Worm (Caenorhabditis elegans): ENCODE results near the gene ZK1240.9.

Gene ZK1240.9

DNA sequence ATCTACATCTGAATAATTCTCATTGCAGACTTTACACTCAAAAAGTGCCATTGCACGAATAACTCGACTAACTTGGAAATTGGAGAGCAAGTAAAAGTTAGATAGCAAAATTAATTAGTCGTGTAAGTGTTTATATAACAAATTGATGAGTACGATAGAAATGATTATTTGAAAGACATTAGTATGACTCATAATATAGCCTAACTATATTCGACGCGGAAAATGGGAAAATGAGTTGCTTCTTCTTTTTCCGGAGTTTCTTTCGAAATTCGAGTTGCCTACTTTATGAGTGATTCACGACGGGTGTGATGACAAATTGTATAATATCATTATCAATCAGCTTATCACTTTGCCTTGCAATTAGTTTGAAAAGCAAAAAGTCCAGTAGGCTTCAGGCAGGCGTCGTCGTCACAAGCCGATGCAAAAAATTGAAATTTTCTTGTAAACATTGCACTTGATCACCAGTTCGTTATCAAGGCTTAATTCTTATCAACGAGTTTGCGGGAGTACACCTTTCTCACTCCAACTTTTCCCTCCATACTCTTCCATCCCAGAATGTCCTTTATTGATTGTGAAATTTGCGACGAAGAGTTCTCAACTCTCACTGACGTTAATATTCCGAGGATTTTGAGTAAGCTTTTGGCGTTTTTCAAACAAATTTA, 5.0 kb downstream of the ZK1240.9 start, which contains the start of the genes ZK1240.6 and ZK1240.2:
ZK1240.6 (minus strand) TSS at position 51 of the 662 bp plus-strand sequence.
ZK1240.2 (plus strand) TSS at position 520 of the 662 bp plus-strand sequence.
- TF ChIP-seq unc-86 (tag; optimal IDR thresholded peaks at IDR 0.05) (no peak), ama-1 (optimal IDR thresholded peaks at IDR 0.05) (no peak), ceh-22 (tag; optimal IDR thresholded peaks at IDR 0.05) (no peak), sox-2 (GFP tag; IDR thresholded peaks at IDR 0.05) (no peak), K09A11.1 (tag; optimal IDR thresholded peaks at IDR 0.05; ENCODE audit: insufficient read depth) (no peak), ttx-3 (tag; optimal IDR thresholded peaks at IDR 0.05) (no peak)

DNA sequence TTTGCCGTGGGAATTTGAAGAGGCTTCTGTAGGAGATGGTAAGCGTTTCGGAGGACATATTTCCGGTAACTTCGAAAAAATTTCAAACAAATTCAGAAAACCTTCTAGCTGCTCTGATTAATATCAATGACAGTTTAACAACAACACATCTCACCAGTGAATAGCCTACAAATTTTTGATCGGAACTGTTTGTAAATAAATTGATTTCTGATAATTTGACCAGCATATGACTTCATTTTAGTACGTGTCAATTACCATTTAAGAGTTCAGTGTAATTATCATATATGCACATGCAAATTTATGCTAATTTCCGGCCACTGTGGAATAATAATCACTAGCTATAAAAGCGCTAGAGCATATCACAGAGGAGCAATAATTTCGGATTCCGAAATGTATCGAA, 7.0 kb downstream of the ZK1240.9 start, which contains the start of gene ZK1240.11:
ZK1240.11 (plus strand) TSS at position 301 of the 400 bp plus-strand sequence.
- TF ChIP-seq syd-9 (tag; optimal IDR thresholded peaks at IDR 0.05) (no peak), fkh-10 (GFP tag; optimal IDR thresholded peaks at IDR 0.05) (no peak), ceh-18 (tag; optimal IDR thresholded peaks at IDR 0.05) (no peak), nfya-1 (tag; optimal IDR thresholded peaks at IDR 0.05) (no peak), ceh-19 (GFP tag; optimal IDR thresholded peaks at IDR 0.05) (no peak), ztf-16 (tag; optimal IDR thresholded peaks at IDR 0.05) (no peak), pha-2 (tag; optimal IDR thresholded peaks at IDR 0.05) (no peak), T23F11.4 (GFP tag; optimal IDR thresholded peaks at IDR 0.05) (no peak), elt-4 (tag; optimal IDR thresholded peaks at IDR 0.05) (no peak), ttx-3 (tag; optimal IDR thresholded peaks at IDR 0.05) (no peak), pros-1 (tag; optimal IDR thresholded peaks at IDR 0.05) (no peak), odd-2 (tag; optimal IDR thresholded peaks at IDR 0.05) (no peak), eyg-1 (tag; optimal IDR thresholded peaks at IDR 0.05) (no peak), dve-1 (tag; optimal IDR thresholded peaks at IDR 0.05) (no peak), ceh-45 (GFP tag; IDR thresholded peaks at IDR 0.05) (no peak), F13H6.1 (tag; optimal IDR thresholded peaks at IDR 0.05) (no peak)

DNA sequence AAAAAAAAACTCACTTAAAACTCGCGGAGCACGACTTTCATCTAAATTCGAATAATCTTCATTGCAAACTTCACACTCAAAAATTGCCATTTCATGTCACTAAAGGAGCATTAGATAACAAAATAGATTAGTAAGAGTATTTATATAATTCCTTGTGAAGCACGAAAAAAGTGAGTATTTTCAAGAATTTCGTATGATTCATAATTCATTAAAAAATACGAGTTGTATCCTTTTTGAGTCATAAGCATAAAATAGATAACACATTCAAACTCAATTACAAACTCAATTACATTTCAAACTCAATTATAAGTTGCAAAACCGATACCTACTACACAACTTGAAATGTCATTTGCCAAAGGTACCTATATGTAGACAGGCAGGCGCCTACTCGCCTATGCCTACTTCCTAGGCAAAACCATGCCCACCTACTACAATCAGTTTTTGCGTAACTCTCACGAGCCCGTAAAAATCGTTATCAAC, 11.0 kb downstream of the ZK1240.9 start, which contains the start of the genes ZK1240.8 and ZK1240.1:
ZK1240.8 (minus strand) TSS at position 101 of the 480 bp plus-strand sequence.
ZK1240.1 (plus strand) TSS at position 430 of the 480 bp plus-strand sequence.
- TF ChIP-seq ceh-48 (tag; optimal IDR thresholded peaks at IDR 0.05) = no peak
- no peak for TF ChIP-seq pha-2 (tag; optimal IDR thresholded peaks at IDR 0.05)
- no peak for TF ChIP-seq unc-3 (GFP tag; conservative IDR thresholded peaks at IDR 0.05)
- TF ChIP-seq unc-3 (tag; optimal IDR thresholded peaks at IDR 0.05) = no peak
- no peak for TF ChIP-seq sox-4 (tag; optimal IDR thresholded peaks at IDR 0.05)
- no peak for TF ChIP-seq F13H6.1 (tag; optimal IDR thresholded peaks at IDR 0.05)
- no peak for TF ChIP-seq ceh-34 (tag; optimal IDR thresholded peaks at IDR 0.05)
- no peak for TF ChIP-seq C38D4.7 (GFP tag; optimal IDR thresholded peaks at IDR 0.05)

DNA sequence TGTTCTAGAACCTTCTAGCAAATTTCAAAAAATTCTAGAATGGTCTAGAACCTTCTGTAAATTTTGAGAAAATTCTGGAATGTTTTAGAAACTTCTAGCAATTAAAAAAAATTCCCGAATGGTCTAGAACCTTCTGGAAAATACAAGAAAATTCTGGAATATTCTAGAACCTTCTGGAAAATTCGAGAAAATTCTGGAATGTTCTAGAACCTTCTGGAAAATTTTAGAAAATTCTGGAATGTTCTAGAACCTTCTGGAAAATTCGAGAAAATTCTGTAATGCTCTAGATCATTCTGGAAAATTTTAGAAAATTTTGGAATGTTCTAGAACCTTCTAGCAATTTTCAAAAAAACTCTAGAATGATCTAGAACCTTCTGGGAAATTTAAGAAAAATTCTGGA, 12.5 kb downstream of the ZK1240.9 start:
- TF ChIP-seq ref-2 (tag; optimal IDR thresholded peaks at IDR 0.05) (no peak), hlh-6 (tag; optimal IDR thresholded peaks at IDR 0.05) (no peak)

DNA sequence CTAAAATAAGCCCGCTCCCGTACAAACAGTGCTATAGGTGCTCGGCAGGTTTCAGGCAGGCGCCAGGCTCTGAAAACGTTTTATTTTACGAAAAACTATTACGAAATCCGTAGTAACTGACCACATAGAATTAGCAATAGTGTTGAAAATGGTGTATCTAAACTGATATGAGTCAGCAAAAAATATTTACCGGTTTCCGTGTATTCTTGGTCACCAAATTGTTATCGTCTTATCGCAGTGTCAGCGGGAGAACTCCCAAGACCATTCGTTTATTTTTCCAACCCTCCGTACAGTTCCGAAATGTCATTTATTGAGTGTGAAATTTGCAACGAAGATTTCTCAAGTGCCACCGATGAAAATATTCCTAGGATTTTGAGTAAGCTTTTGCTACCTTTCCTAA, 14.2 kb downstream of the ZK1240.9 start, which contains the start of gene F43C11.8:
F43C11.8 (plus strand) TSS at position 301 of the 400 bp plus-strand sequence.
- no peak for TF ChIP-seq ceh-9 (tag; optimal IDR thresholded peaks at IDR 0.05)

DNA sequence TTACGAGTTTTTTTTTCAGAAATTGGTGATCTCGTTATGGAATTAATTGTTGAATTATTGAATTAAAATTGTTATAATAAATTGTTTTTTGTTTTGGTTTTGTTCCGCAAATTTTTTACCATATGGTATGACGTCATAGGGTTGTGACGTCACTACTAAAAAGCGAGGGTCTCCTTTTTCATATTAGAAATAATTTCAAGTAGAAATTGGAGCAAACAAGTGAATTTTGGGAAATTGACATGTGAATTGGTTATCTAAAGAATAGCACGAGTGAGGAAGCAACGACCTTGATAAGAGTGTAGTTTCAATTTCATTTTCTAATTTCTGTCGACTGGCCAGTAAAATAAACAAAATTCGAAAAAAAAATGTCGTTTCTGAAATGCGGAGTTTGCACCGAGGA, 17.6 kb downstream of the ZK1240.9 start, which contains the start of gene F43C11.7:
F43C11.7 (plus strand) TSS at position 326 of the 400 bp plus-strand sequence.
- TF ChIP-seq ceh-2 (tag; optimal IDR thresholded peaks at IDR 0.05) = no peak
- no peak for TF ChIP-seq ceh-18 (tag; optimal IDR thresholded peaks at IDR 0.05)
- TF ChIP-seq hlh-6 (tag; optimal IDR thresholded peaks at IDR 0.05) = no peak

All from whole organism, late embryonic.